Worm (Caenorhabditis elegans) whole organism, young adult: ENCODE measurements around the gene sshk-1.

Source experiments
- F39B2.1 ChIP-seq: fragments of 200-800 bp; sonication (Bioruptor generic); IDR thresholded peaks from 2 replicates; pipeline ENCODE4 v1.3.6; 2022; ENCODE audit warnings: missing genetic modification reagents, missing genetic modification characterization, missing compliant biosample characterization
- bed-1 ChIP-seq: fragments of 200-800 bp; sonication (Bioruptor generic); IDR thresholded peaks from 2 replicates; pipeline ENCODE4 v1.3.6; 2022; ENCODE audit warnings: missing genetic modification reagents, missing genetic modification characterization, missing compliant biosample characterization
- efl-1 ChIP-seq: fragments of 150-350 bp; optimal IDR thresholded peaks from 2 replicates; lab custom pipeline; 2014; ENCODE audit warnings: missing biosample characterization, missing genetic modification reagents, missing genetic modification characterization

ce11 chrV:20793761-20794160 is 22.2 kb upstream of the sshk-1 start:
- TF ChIP-seq bed-1 (GFP tag; lab: Robert Waterston, UW) (no peak), F39B2.1 (GFP tag; lab: Robert Waterston, UW) (no peak), efl-1 (GFP tag; lab: Kevin White, UChicago) (no peak)
